Fruit fly (Drosophila melanogaster): Measurements from ENCODE around the gene CG3176.
A peak's percentile ranks its signal among the peaks of the same experiment; 100 is the strongest.

CG3176 gene

dm6 chrX:529724-530603 is 48.3 kb downstream of the CG3176 start, which contains the start of the genes CG4293 and Appl (continued):
- TF ChIP-seq tap (tag; optimal IDR thresholded peaks at IDR 0.05), result no peak
- TF ChIP-seq CG6272 (GFP tag; IDR thresholded peaks at IDR 0.05), result no peak
- TF ChIP-seq H15 (GFP tag; IDR thresholded peaks at IDR 0.05), result no peak
- no peak for TF ChIP-seq CG12071 (GFP tag; optimal IDR thresholded peaks at IDR 0.05)
- peak; percentile 33; the same call in 1 of the 2 replicates for TF ChIP-seq CG9932 (GFP tag; IDR thresholded peaks at IDR 0.05)
- no peak for TF ChIP-seq br (optimal IDR thresholded peaks at IDR 0.05)
- TF ChIP-seq CG8944 (GFP tag; optimal IDR thresholded peaks at IDR 0.05), result no peak
- no peak for TF ChIP-seq zen2 (GFP tag; IDR thresholded peaks at IDR 0.05; ENCODE audit: partially characterized antibody)
- no peak for TF ChIP-seq Doc3 (GFP tag; IDR thresholded peaks at IDR 0.05; ENCODE audit: partially characterized antibody)
- TF ChIP-seq dm (GFP tag; optimal IDR thresholded peaks at IDR 0.05), result no peak
- TF ChIP-seq CG8478 (optimal IDR thresholded peaks at IDR 0.05), result peak; percentile 85
- peak; percentile 28 for TF ChIP-seq mam (GFP tag; optimal IDR thresholded peaks at IDR 0.05)
- peak; percentile 47 for TF ChIP-seq HmgZ (tag; optimal IDR thresholded peaks at IDR 0.05)
- TF ChIP-seq Mrtf (GFP tag; IDR thresholded peaks at IDR 0.05), result no peak
- no peak for TF ChIP-seq CG7357 (GFP tag; IDR thresholded peaks at IDR 0.05)
- no peak for TF ChIP-seq maf-S (GFP tag; optimal IDR thresholded peaks at IDR 0.05)
- peak; percentile 13 for TF ChIP-seq CG2120 (GFP tag; optimal IDR thresholded peaks at IDR 0.05)
- TF ChIP-seq CG15073 (GFP tag; optimal IDR thresholded peaks at IDR 0.05), result no peak
- no peak for TF ChIP-seq Atf6 (GFP tag; IDR thresholded peaks at IDR 0.05)
- TF ChIP-seq Rfx (GFP tag; IDR thresholded peaks at IDR 0.05), result no peak
- peak; percentile 70 for TF ChIP-seq p53 (GFP tag; optimal IDR thresholded peaks at IDR 0.05)
- TF ChIP-seq CG1024 (GFP tag; IDR thresholded peaks at IDR 0.05), result no peak
- TF ChIP-seq D (optimal IDR thresholded peaks at IDR 0.05), result no peak
- no peak for TF ChIP-seq D (GFP tag; optimal IDR thresholded peaks at IDR 0.05)
- peak; percentile 98 for TF ChIP-seq hkb (optimal IDR thresholded peaks at IDR 0.05)
- no peak for TF ChIP-seq hkb (GFP tag; IDR thresholded peaks at IDR 0.05)
- peak; percentile 40 for TF ChIP-seq CG12155 (GFP tag; optimal IDR thresholded peaks at IDR 0.05)
- no peak for TF ChIP-seq CG14050 (GFP tag; IDR thresholded peaks at IDR 0.05)
- no peak for TF ChIP-seq Drgx (GFP tag; IDR thresholded peaks at IDR 0.05)
- TF ChIP-seq CG12236 (GFP tag; optimal IDR thresholded peaks at IDR 0.05), result no peak
- TF ChIP-seq nom (GFP tag; optimal IDR thresholded peaks at IDR 0.05), result peak; percentile 1
- no peak for TF ChIP-seq Xrp1 (GFP tag; IDR thresholded peaks at IDR 0.05)
- no peak for TF ChIP-seq CG17328 (GFP tag; IDR thresholded peaks at IDR 0.05)
- TF ChIP-seq CG34224 (GFP tag; IDR thresholded peaks at IDR 0.05; ENCODE audit: partially characterized antibody), result no peak; the same call in 1 of the 3 replicates
- peak; percentile 88 for TF ChIP-seq gfzf (GFP tag; optimal IDR thresholded peaks at IDR 0.05)
- no peak for TF ChIP-seq Vsx1 (GFP tag; optimal IDR thresholded peaks at IDR 0.05)
- no peak for TF ChIP-seq ems (GFP tag; optimal IDR thresholded peaks at IDR 0.05)
- no peak for TF ChIP-seq CG11085 (GFP tag; IDR thresholded peaks at IDR 0.05)
- no peak for TF ChIP-seq exex (tag; optimal IDR thresholded peaks at IDR 0.05)
- no peak for TF ChIP-seq en (GFP tag; optimal IDR thresholded peaks at IDR 0.05)
- TF ChIP-seq ato (GFP tag; IDR thresholded peaks at IDR 0.05; ENCODE audit: partially characterized antibody), result no peak
- peak; percentile 14 for TF ChIP-seq sug (tag; optimal IDR thresholded peaks at IDR 0.05)
- TF ChIP-seq Camta (GFP tag; optimal IDR thresholded peaks at IDR 0.05), result no peak
- TF ChIP-seq Lhr (GFP tag; optimal IDR thresholded peaks at IDR 0.05), result peak; percentile 90
- TF ChIP-seq gce (GFP tag; IDR thresholded peaks at IDR 0.05), result no peak
- TF ChIP-seq dpn (GFP tag; optimal IDR thresholded peaks at IDR 0.05), result peak in 1 of 2 experiments; percentile 25
- TF ChIP-seq slp2 (GFP tag; optimal IDR thresholded peaks at IDR 0.05), result no peak
- TF ChIP-seq ci (GFP tag; IDR thresholded peaks at IDR 0.05), result 0 out of 3 replicates have a peak, but pooled peaks have one; percentile 13
- TF ChIP-seq eyg (GFP tag; optimal IDR thresholded peaks at IDR 0.05), result no peak
- TF ChIP-seq CG33213 (GFP tag; optimal IDR thresholded peaks at IDR 0.05), result no peak
- TF ChIP-seq CG16779 (GFP tag; IDR thresholded peaks at IDR 0.05), result 0 out of 2 replicates have a peak, but pooled peaks have one; percentile 27

Measured in whole organism, embryonic.